Worm (Caenorhabditis elegans): ENCODE results near the gene acl-3.

DNA sequence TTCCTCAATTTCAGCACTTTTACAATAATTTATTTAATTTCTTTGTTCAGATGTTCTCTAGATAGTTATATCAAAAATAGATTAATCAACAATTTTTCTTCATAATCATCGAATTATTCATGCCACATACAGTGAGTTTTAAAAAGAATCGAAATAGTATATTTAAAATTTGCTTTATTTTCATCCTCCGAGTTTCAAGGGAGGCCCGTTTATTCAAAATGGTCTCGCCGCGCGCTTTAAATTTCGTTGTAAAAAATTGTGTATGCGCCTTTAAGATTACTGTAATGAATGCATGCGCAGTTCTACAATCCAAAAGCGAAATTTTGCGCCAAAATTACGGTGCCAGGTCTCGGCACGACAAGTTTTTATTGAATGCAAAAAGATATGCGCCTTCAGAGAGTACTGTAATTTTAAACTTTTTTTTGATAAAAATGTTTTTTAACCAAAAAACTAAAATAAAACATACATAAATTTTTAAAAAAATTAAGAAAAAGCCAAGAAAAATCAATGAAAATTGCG lies 8.0 kb upstream of the acl-3 start, which contains the start of gene ZK792.1:
- TF ChIP-seq unc-39 (tag; optimal IDR thresholded peaks at IDR 0.05) (no peak), snpc-4 (tag; optimal IDR thresholded peaks at IDR 0.05) (no peak), nhr-12 (tag; optimal IDR thresholded peaks at IDR 0.05) (no peak), egl-27 (tag; optimal IDR thresholded peaks at IDR 0.05) (no peak), skn-1 (tag; optimal IDR thresholded peaks at IDR 0.05) (no peak), aly-2 (tag; optimal IDR thresholded peaks at IDR 0.05) (no peak), lin-39 (tag; optimal IDR thresholded peaks at IDR 0.05) (no peak), ama-1 (optimal IDR thresholded peaks at IDR 0.05) (no peak), nhr-237 (tag; optimal IDR thresholded peaks at IDR 0.05) (no peak)

All from whole organism, L2 larva.